Worm (Caenorhabditis elegans) whole organism, mixed stage, embryonic: Measurements from ENCODE around the gene clh-1.

Source experiments
- elt-3 ChIP-seq: fragments of 150-350 bp; optimal IDR thresholded peaks from 2 replicates; lab custom pipeline; 2014; ENCODE audit warnings: missing biosample characterization, missing genetic modification characterization
- mab-5 ChIP-seq: fragments of 150-350 bp; optimal IDR thresholded peaks from 2 replicates; lab custom pipeline; 2014; ENCODE audit warnings: missing biosample characterization, missing genetic modification characterization
- mep-1 ChIP-seq: fragments of 150-350 bp; optimal IDR thresholded peaks from 2 replicates; lab custom pipeline; 2017; ENCODE audit warnings: missing biosample characterization, missing genetic modification reagents, missing genetic modification characterization, inconsistent platforms
- pha-4 ChIP-seq: fragments of 150-350 bp; optimal IDR thresholded peaks from 2 replicates; lab custom pipeline; 2018; ENCODE audit warnings: missing biosample characterization, missing genetic modification reagents, missing genetic modification characterization
- ztf-11 ChIP-seq: fragments of 150-350 bp; optimal IDR thresholded peaks from 2 replicates; lab custom pipeline; 2014; ENCODE audit warnings: missing biosample characterization, missing genetic modification characterization

DNA sequence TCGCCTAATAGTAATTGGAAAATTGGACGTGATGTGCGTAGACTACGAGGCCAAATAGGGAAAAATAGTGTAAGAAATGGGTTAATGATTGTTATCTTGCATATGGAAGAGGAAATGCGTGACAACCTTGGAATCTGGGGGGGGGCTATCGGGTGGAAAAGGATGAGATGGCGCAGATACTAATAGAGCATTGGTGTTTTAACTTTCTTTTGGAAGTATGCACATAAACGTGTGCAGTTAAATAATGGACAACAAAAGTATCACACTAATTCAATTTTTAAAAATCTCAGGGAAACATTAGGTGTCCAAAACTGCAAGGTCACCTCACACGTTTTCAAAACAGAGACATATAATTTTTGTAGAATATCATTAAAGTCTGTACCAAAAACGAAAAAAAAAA is 36.4 kb downstream of the clh-1 start, which contains the start of gene Y6D1A.2:
- no peak for TF ChIP-seq mep-1 (tag; lab: Kevin White, UChicago)
- no peak for TF ChIP-seq pha-4 (tag; lab: Kevin White, UChicago)
- no peak for TF ChIP-seq ztf-11
- no peak for TF ChIP-seq mab-5
- no peak for TF ChIP-seq elt-3 (tag; lab: Kevin White, UChicago)
